Worm (Caenorhabditis elegans) whole organism, L4 larva: ENCODE measurements around the gene natc-2.

Experiments used
- ZK546.5 ChIP-seq, 2 experiments: sonication (generic microtip); optimal IDR thresholded peaks; 2 replicates each; lab custom pipeline; 2017; ENCODE audit warnings: missing biosample characterization in 2 of 2, missing genetic modification characterization in 2 of 2
- ama-1 ChIP-seq: fragments of 150-350 bp; optimal IDR thresholded peaks from 2 replicates; lab custom pipeline; 2014; ENCODE audit warnings: inconsistent platforms, mixed read lengths
- ceh-32 ChIP-seq: sonication (generic microtip); optimal IDR thresholded peaks from 2 replicates; lab custom pipeline; 2016; ENCODE audit warnings: mild to moderate bottlenecking, missing genetic modification characterization, missing compliant biosample characterization; ENCODE audit not compliant: poor library complexity
- dmd-6 ChIP-seq: fragments of 200-800 bp; sonication (Bioruptor generic); IDR thresholded peaks from 2 replicates; pipeline ENCODE4 v1.3.6; 2022; ENCODE audit warnings: missing genetic modification reagents, missing genetic modification characterization, missing compliant biosample characterization
- dmd-9 ChIP-seq: fragments of 200-800 bp; sonication (Bioruptor generic); IDR thresholded peaks from 2 replicates; pipeline ENCODE4 v1.3.6; 2022; ENCODE audit warnings: missing genetic modification reagents, missing genetic modification characterization, missing compliant biosample characterization
- fkh-10 ChIP-seq: fragments of 150-350 bp; optimal IDR thresholded peaks from 2 replicates; lab custom pipeline; 2014; ENCODE audit warnings: missing biosample characterization, missing genetic modification reagents, missing genetic modification characterization
- fos-1 ChIP-seq: fragments of 150-350 bp; optimal IDR thresholded peaks from 2 replicates; lab custom pipeline; 2014; ENCODE audit warnings: missing biosample characterization, missing genetic modification characterization
- lin-29 ChIP-seq: fragments of 200-800 bp; sonication (Bioruptor generic); IDR thresholded peaks from 2 replicates; pipeline ENCODE4 v1.3.6; 2022; ENCODE audit warnings: missing genetic modification reagents, missing genetic modification characterization, missing compliant biosample characterization
- nhr-77 ChIP-seq: fragments of 150-350 bp; optimal IDR thresholded peaks from 2 replicates; lab custom pipeline; 2014; ENCODE audit warnings: missing biosample characterization, missing genetic modification characterization
- zag-1 ChIP-seq: fragments of 150-350 bp; optimal IDR thresholded peaks from 2 replicates; lab custom pipeline; 2014; ENCODE audit warnings: missing biosample characterization, missing genetic modification characterization

- TF ChIP-seq dmd-9 (no peak), ama-1 (no peak), zag-1 (tag; lab: Kevin White, UChicago) (no peak), lin-29 (GFP tag; lab: Robert Waterston, UW) (no peak), fos-1 (no peak), nhr-77 (tag; lab: Kevin White, UChicago) (no peak), ceh-32 (no peak), fkh-10 (GFP tag; lab: Kevin White, UChicago) (no peak), dmd-6 (no peak), ZK546.5 (tag; optimal IDR thresholded peaks at IDR 0.05; lab: Kevin White, UChicago) (no peak)
Measured at ce11 chrV:5257358-5257757, 16.5 kb upstream of the natc-2 start, which contains the start of gene srt-67.
